Worm (Caenorhabditis elegans): ENCODE measurements around the gene skr-13.

DNA sequence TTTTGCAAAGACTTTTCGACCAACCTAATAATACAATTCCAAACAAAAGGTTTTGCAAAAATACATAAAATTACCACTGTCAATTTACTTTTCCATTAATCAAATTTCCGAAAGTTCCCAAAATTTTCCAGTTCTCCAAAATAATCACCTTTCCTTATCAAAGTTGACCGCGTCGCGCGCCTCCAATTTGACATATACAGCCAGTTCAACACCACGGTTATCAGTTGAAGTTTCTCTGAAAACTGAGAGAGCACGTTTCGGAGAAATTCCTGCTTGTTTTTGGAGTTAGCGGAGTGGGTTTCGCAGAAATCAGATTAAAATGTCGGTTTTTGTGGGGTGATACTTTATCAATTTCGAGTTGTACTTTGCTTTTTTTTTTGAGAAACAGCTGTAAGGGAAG is 16.7 kb upstream of the skr-13 start:
- no peak for TF ChIP-seq dao-5 (tag; optimal IDR thresholded peaks at IDR 0.05)
- no peak for TF ChIP-seq W03F9.2 (tag; optimal IDR thresholded peaks at IDR 0.05)

Data from whole organism, L4/young adult.